Worm (Caenorhabditis elegans): ENCODE data around the gene unc-85.

DNA sequence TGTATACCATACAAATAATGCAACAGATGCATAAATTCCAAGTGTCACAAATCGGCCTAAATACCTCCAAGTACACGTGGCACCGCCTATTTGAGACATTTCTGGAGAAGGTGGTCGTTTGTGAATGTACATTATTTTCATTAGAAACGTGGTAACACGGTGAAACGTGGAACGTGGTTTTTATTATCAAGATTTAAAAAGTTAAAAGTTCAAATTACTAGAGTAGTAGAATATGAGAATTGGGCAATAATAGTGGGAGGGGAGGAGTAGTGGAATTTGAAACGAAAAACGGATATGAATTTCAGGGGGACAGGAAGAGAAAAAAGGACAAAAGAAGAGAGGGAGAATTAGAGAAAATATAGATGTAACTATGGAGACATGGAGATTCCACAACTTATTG lies 46.0 kb upstream of the unc-85 start, which contains the start of gene fut-6:
- TF ChIP-seq flt-1 (GFP tag; IDR thresholded peaks at IDR 0.05) (no peak), ref-1 (GFP tag; conservative IDR thresholded peaks at IDR 0.05) (no peak), ztf-23 (GFP tag; IDR thresholded peaks at IDR 0.05) (no peak), tab-1 (GFP tag; IDR thresholded peaks at IDR 0.05) (no peak), med-1 (GFP tag; optimal IDR thresholded peaks at IDR 0.05; ENCODE audit: insufficient read depth) (no peak)
